Fruit fly (Drosophila melanogaster) whole organism, larva: Measurements from ENCODE around the gene dnc.
"Not testable (repeated sequence)": the region's sequence is repeated elsewhere in the genome, so short reads cannot be mapped to it uniquely, and the experiment has no call there.

Source experiments
- noc ChIP-seq: fragments of 200-800 bp; sonication (Bioruptor generic); optimal IDR thresholded peaks from 3 replicates; lab custom pipeline; 2019; ENCODE audit warnings: missing biosample characterization, mild to moderate bottlenecking, missing genetic modification characterization, moderate library complexity

Gene dnc

DNA sequence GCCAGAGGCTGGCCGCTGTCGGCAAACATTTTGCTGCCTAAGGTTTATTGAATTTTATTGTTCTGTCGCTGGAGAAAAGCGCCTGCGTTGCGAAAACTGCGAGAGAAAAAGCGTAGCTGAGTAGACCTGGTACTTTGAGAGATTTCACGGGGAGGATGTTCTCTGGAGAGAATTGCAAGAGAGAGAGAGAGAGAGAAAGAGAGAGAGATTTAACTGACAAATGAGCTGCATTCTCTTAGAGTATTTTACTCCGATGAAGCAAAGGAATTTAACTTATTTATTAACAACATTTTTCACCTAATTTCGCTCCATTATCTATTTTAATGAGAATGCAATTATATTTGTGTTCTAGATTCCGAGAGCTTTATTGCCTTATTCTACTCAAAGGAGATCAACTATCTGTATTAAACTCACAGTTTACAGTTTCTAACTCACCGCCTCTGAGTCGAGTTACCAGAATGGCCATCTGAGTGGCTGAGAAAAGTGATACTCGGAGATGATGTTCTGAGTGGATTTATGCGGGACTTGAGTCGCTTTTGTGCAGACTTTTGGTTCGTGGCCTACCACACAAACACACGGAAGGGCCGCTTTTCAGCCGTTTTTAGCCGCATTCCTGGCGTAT, 14.7 kb downstream of the dnc start:
- no peak for TF ChIP-seq noc (tag; lab: Kevin White, UChicago)

- no peak for TF ChIP-seq noc (tag; lab: Kevin White, UChicago)
Measured at dm6 chrX:3192301-3192700, 16.1 kb downstream of the dnc start.

DNA sequence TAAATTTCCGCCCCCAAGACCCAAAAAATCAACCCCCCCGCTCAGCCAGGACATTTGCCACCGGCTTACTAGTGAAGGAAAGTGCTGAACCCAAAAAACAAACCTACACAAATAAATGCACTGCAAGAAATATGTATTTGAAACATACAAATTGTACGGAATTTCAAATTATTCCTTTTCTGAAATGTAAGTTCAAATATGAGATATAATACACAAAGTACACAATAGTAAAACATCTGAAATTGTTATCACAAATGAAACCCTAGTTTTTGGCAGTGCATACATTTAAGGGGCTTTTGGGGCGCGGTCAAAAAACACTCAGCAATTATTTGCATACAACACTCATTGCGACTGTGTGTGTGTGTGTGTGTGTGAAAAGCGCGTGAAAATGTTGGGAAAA, 17.5 kb downstream of the dnc start:
- no peak for TF ChIP-seq noc (tag; lab: Kevin White, UChicago)

dm6 chrX:3205887-3206794, 29.9 kb downstream of the dnc start:
- no peak for TF ChIP-seq noc (tag; lab: Kevin White, UChicago)

DNA sequence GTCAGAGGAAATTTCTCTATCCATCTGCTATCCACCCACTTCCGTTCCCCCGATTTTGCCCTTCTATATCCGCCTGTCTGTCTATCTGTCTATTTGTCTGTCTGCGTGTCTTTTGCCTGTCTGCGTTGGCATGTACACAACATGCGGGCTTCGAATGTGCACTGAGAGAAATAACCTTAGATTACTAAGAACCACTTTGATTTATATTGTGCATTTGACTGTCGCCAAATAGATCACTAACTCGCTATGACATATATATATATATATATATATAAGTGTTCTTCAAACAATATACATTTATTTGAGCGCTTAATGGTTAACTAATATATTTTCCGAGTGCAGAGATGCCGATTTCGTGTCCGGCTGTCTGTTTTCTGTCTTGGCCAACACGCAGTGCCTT, 57.4 kb downstream of the dnc start:
- TF ChIP-seq noc (tag; lab: Kevin White, UChicago) = no peak

- TF ChIP-seq noc (tag; lab: Kevin White, UChicago) = no peak
Measured at dm6 chrX:3236586-3236985, 60.3 kb downstream of the dnc start, which contains the start of gene CG14265. TSS of gene CG14265 (minus strand) at chrX:3236686.

DNA sequence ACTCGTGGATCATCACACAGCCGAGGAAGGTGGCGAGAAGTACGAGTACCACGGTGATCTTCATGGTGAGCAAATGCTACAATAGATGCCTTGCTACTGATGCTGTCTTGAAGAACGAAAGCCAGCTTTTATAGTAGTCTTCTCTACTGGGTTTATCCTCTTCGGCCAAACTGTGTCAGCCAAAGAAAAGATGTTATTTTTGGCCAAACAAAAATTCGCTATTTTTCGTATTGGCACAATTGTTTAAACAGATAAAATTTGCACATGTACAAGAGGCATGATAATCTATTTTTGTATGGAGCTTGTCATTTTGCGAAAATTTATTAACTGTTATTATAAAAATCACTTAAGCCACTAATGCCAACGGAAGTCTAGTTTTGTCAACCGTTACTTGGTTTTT, 64.2 kb downstream of the dnc start, which contains the start of gene ng2:
Gene ng2 (minus strand): TSS at position 101 of the 400 bp plus-strand sequence.
- TF ChIP-seq noc (tag; lab: Kevin White, UChicago) = not testable (repeated sequence)

DNA sequence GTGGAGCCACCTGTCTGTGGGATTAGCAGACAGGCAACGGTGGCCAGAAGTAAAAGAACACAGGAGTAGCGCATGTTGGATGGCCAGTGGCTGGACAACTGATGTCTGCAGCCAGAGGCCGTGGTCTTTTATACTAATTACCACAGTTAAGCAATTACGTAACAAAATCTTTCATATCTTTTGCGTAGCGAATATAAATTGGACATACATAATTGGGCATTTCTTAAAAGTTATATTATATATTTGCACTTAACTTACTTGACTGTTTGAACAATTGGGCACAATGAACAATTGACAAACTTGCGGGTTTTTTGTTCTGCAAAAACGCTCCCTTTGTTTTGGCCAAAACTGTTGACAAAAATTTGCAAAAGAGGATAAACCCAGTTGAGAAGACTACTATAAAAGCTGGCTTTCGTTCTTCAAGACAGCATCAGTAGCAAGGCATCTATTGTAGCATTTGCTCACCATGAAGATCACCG, 65.8 kb downstream of the dnc start, which contains the start of the genes ng3 and ng1:
Gene ng3 (minus strand): TSS at position 101 of the 479 bp plus-strand sequence.
Gene ng1 (plus strand): TSS at position 429 of the 479 bp plus-strand sequence.
- TF ChIP-seq noc (tag; lab: Kevin White, UChicago) = no peak

DNA sequence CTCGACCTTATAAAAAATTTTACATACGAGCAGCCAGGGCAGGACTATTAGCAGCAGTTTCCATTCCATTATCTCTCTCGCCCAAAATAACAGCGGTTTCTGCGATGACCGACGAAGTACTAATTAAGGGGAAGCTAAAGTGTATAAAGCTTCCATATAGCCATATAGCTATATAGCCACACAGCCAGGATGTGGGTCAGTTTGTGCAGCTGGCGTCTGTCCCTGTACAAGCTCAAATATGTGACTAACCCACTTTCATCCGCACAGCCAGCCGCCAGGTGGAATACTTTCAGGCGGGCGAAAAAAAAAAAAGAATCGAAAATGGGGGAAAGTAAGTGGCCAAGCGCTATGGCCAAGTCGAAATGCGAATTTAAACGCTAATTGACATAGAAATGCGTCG, 67.9 kb downstream of the dnc start, which contains the start of gene ng4:
Gene ng4 (minus strand): TSS at position 101 of the 400 bp plus-strand sequence.
- TF ChIP-seq noc (tag; lab: Kevin White, UChicago) = no peak

dm6 chrX:3249189-3249588, 72.9 kb downstream of the dnc start, which contains the start of gene Pig1:
TSS of gene Pig1 (minus strand) at chrX:3249289.
- no peak for TF ChIP-seq noc (tag; lab: Kevin White, UChicago)

dm6 chrX:3249789-3250188, 73.5 kb downstream of the dnc start, which contains the start of gene Sgs4:
TSS of gene Sgs4 (plus strand) at chrX:3250089.
- TF ChIP-seq noc (tag; lab: Kevin White, UChicago) = no peak

dm6 chrX:3255569-3256309, 79.5 kb downstream of the dnc start:
- TF ChIP-seq noc (tag; lab: Kevin White, UChicago) = peak; percentile 93

DNA sequence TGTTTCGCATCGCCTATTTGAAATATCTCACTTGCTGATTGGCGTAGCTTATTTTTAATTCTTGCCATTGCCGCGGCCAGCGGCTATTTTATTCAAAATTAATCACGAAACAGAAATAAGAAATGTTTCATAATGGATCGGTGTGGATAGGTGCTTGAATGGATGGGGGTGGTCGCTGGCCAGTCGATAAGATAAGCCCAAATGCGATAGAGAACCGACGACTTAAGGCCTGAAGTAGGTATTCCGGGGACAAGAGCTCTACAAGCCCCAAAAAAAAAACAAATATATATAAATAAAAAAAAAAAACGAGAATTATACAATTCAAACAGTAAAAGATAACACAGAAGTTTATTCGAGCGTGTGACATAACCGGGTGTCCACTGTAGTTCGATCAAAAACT, 84.3 kb downstream of the dnc start:
- peak; percentile 44 for TF ChIP-seq noc (tag; lab: Kevin White, UChicago)

DNA sequence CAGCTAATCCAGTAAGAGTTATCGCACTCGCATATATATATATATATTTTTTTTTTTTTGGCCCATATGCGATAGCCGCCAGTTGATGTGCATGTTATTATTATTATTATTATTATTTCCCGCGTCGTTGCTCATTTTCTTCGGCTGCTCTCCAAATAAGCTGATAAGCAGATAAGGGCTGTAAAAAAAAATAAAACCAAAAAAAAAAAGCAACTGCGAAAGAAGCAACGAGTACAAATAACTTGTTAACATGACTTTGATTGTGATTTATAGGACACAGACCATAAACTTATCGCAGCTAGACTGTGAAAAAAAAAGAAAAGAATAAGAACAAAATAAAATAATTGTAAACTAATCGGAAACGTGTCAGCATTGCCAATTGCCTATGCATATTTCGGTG, 89.6 kb downstream of the dnc start:
- peak; percentile 69 for TF ChIP-seq noc (tag; lab: Kevin White, UChicago)

- peak; percentile 43 for TF ChIP-seq noc (tag; lab: Kevin White, UChicago)
Measured at dm6 chrX:3273557-3273956, 97.3 kb downstream of the dnc start.
